Worm (Caenorhabditis elegans) whole organism, L2 larva: Measurements from ENCODE around the gene best-15.

Experiments
- C34F6.9 ChIP-seq: fragments of 150-350 bp; optimal IDR thresholded peaks from 2 replicates; lab custom pipeline; 2014; ENCODE audit warnings: missing biosample characterization, missing genetic modification characterization
- F13H6.1 ChIP-seq: sonication (generic microtip); optimal IDR thresholded peaks from 2 replicates; lab custom pipeline; 2016; ENCODE audit warnings: missing genetic modification characterization, missing compliant biosample characterization
- R02D3.7 ChIP-seq: fragments of 150-350 bp; optimal IDR thresholded peaks from 2 replicates; lab custom pipeline; 2014; ENCODE audit warnings: missing biosample characterization, missing genetic modification characterization
- Y55F3AM.14 ChIP-seq: fragments of 200-800 bp; sonication (Bioruptor generic); optimal IDR thresholded peaks from 2 replicates; lab custom pipeline; 2018; ENCODE audit warnings: mild to moderate bottlenecking, missing genetic modification characterization, missing compliant biosample characterization
- ZK546.5 ChIP-seq: sonication (generic microtip); optimal IDR thresholded peaks from 2 replicates; lab custom pipeline; 2017; ENCODE audit warnings: missing biosample characterization, missing genetic modification characterization
- alr-1 ChIP-seq: fragments of 150-350 bp; optimal IDR thresholded peaks from 2 replicates; lab custom pipeline; 2014; ENCODE audit warnings: missing biosample characterization, missing genetic modification characterization
- aly-2 ChIP-seq: fragments of 150-350 bp; optimal IDR thresholded peaks from 2 replicates; lab custom pipeline; 2014; ENCODE audit warnings: missing biosample characterization, missing genetic modification characterization
- ama-1 ChIP-seq: fragments of 150-350 bp; optimal IDR thresholded peaks from 2 replicates; lab custom pipeline; 2018; ENCODE audit warnings: inconsistent platforms
- blmp-1 ChIP-seq: sonication (generic microtip); optimal IDR thresholded peaks from 2 replicates; lab custom pipeline; 2017; ENCODE audit warnings: missing genetic modification characterization, mild to moderate bottlenecking, missing compliant biosample characterization, antibody characterized with exemption, moderate library complexity; ENCODE audit not compliant: insufficient read depth
- ceh-82 ChIP-seq: fragments of 150-350 bp; optimal IDR thresholded peaks from 2 replicates; lab custom pipeline; 2014; ENCODE audit warnings: missing biosample characterization, missing genetic modification characterization
- crh-2 ChIP-seq: sonication (generic microtip); optimal IDR thresholded peaks from 2 replicates; lab custom pipeline; 2017; ENCODE audit warnings: missing biosample characterization, missing genetic modification characterization
- dmd-4 ChIP-seq: sonication (generic microtip); optimal IDR thresholded peaks from 2 replicates; lab custom pipeline; 2017; ENCODE audit warnings: missing biosample characterization, missing genetic modification characterization
- egl-27 ChIP-seq: sonication (generic microtip); optimal IDR thresholded peaks from 3 replicates; lab custom pipeline; 2017; ENCODE audit warnings: missing biosample characterization, missing genetic modification reagents, missing genetic modification characterization
- elt-1 ChIP-seq: fragments of 150-350 bp; optimal IDR thresholded peaks from 2 replicates; lab custom pipeline; 2014; ENCODE audit warnings: missing biosample characterization, missing genetic modification characterization
- elt-3 ChIP-seq: sonication (generic microtip); optimal IDR thresholded peaks from 2 replicates; lab custom pipeline; 2017; ENCODE audit warnings: missing biosample characterization, missing genetic modification characterization
- fos-1 ChIP-seq: fragments of 150-350 bp; optimal IDR thresholded peaks from 2 replicates; lab custom pipeline; 2014; ENCODE audit warnings: missing biosample characterization, missing genetic modification characterization
- gmeb-1 ChIP-seq: fragments of 150-350 bp; optimal IDR thresholded peaks from 2 replicates; lab custom pipeline; 2014; ENCODE audit warnings: missing biosample characterization, missing genetic modification characterization
- lin-13 ChIP-seq: fragments of 150-350 bp; optimal IDR thresholded peaks from 2 replicates; lab custom pipeline; 2014; ENCODE audit warnings: missing biosample characterization, missing genetic modification reagents, missing genetic modification characterization
- lin-39 ChIP-seq: fragments of 150-350 bp; optimal IDR thresholded peaks from 2 replicates; lab custom pipeline; 2014; ENCODE audit warnings: missing biosample characterization, missing genetic modification reagents, missing genetic modification characterization
- lsy-2 ChIP-seq, 2 experiments: fragments of 150-350 bp in 1 of 2; sonication (generic microtip) in 1 of 2; optimal IDR thresholded peaks; 2 replicates each; lab custom pipeline; 2014 to 2017; ENCODE audit warnings: missing biosample characterization in 2 of 2, missing genetic modification characterization in 2 of 2
- mab-5 ChIP-seq: fragments of 150-350 bp; optimal IDR thresholded peaks from 2 replicates; lab custom pipeline; 2014; ENCODE audit warnings: missing biosample characterization, missing genetic modification characterization
- mbf-1 ChIP-seq: sonication (generic microtip); optimal IDR thresholded peaks from 2 replicates; lab custom pipeline; 2017; ENCODE audit warnings: missing biosample characterization, missing genetic modification characterization
- mdl-1 ChIP-seq, 2 experiments: fragments of 150-350 bp in 1 of 2; sonication (generic microtip) in 1 of 2; optimal IDR thresholded peaks; 2 replicates each; lab custom pipeline; 2017; ENCODE audit warnings: missing biosample characterization in 2 of 2, missing genetic modification characterization in 2 of 2
- nhr-10 ChIP-seq: sonication (generic microtip); optimal IDR thresholded peaks from 2 replicates; lab custom pipeline; 2017; ENCODE audit warnings: missing biosample characterization, missing genetic modification characterization
- nhr-11 ChIP-seq: fragments of 150-350 bp; optimal IDR thresholded peaks from 2 replicates; lab custom pipeline; 2014; ENCODE audit warnings: missing biosample characterization, missing genetic modification characterization
- nhr-12 ChIP-seq: fragments of 150-350 bp; optimal IDR thresholded peaks from 2 replicates; lab custom pipeline; 2014; ENCODE audit warnings: missing biosample characterization, missing genetic modification characterization
- nhr-129 ChIP-seq: fragments of 150-350 bp; optimal IDR thresholded peaks from 2 replicates; lab custom pipeline; 2014; ENCODE audit warnings: missing biosample characterization, missing genetic modification characterization
- nhr-21 ChIP-seq: fragments of 150-350 bp; optimal IDR thresholded peaks from 2 replicates; lab custom pipeline; 2014; ENCODE audit warnings: missing biosample characterization, missing genetic modification characterization
- nhr-237 ChIP-seq: fragments of 150-350 bp; optimal IDR thresholded peaks from 2 replicates; lab custom pipeline; 2014; ENCODE audit warnings: missing biosample characterization, missing genetic modification characterization
- nhr-25 ChIP-seq: fragments of 150-350 bp; sonication (generic microtip); optimal IDR thresholded peaks from 3 replicates; lab custom pipeline; 2014; ENCODE audit warnings: missing biosample characterization, missing genetic modification characterization
- nhr-6 ChIP-seq: fragments of 150-350 bp; optimal IDR thresholded peaks from 2 replicates; lab custom pipeline; 2014; ENCODE audit warnings: missing biosample characterization, missing genetic modification characterization
- nhr-77 ChIP-seq: fragments of 150-350 bp; optimal IDR thresholded peaks from 2 replicates; lab custom pipeline; 2014; ENCODE audit warnings: missing biosample characterization, missing genetic modification characterization
- peb-1 ChIP-seq: fragments of 150-350 bp; optimal IDR thresholded peaks from 2 replicates; lab custom pipeline; 2014; ENCODE audit warnings: missing biosample characterization, missing genetic modification characterization
- sem-4 ChIP-seq: fragments of 150-350 bp; optimal IDR thresholded peaks from 2 replicates; lab custom pipeline; 2014; ENCODE audit warnings: missing biosample characterization, missing genetic modification reagents, missing genetic modification characterization
- skn-1 ChIP-seq: sonication (generic microtip); optimal IDR thresholded peaks from 2 replicates; lab custom pipeline; 2017; ENCODE audit warnings: missing biosample characterization, missing genetic modification characterization
- sma-3 ChIP-seq: sonication (generic microtip); optimal IDR thresholded peaks from 2 replicates; lab custom pipeline; 2016; ENCODE audit warnings: missing genetic modification reagents, missing genetic modification characterization, missing compliant biosample characterization
- sma-9 ChIP-seq, 2 experiments: fragments of 150-350 bp in 1 of 2; sonication (generic microtip) in 1 of 2; optimal IDR thresholded peaks; 2 replicates each; lab custom pipeline; 2014 to 2016; ENCODE audit warnings: missing genetic modification characterization in 2 of 2, mild to moderate bottlenecking in 1 of 2, missing biosample characterization in 1 of 2, missing compliant biosample characterization in 1 of 2, missing genetic modification reagents in 1 of 2, moderate library complexity in 1 of 2
- unc-39 ChIP-seq: fragments of 150-350 bp; optimal IDR thresholded peaks from 2 replicates; lab custom pipeline; 2014; ENCODE audit warnings: missing biosample characterization, missing genetic modification characterization
- unc-55 ChIP-seq: fragments of 150-350 bp; sonication (generic microtip); optimal IDR thresholded peaks from 3 replicates; lab custom pipeline; 2014; ENCODE audit warnings: missing biosample characterization, missing genetic modification reagents, missing genetic modification characterization
- unc-62 ChIP-seq: fragments of 150-350 bp; optimal IDR thresholded peaks from 2 replicates; lab custom pipeline; 2014; ENCODE audit warnings: missing biosample characterization, missing genetic modification reagents, missing genetic modification characterization
- ztf-1 ChIP-seq: fragments of 200-800 bp; sonication (Bioruptor generic); conservative IDR thresholded peaks from 2 replicates; pipeline ENCODE4 v1.3.6; 2022; ENCODE audit warnings: missing genetic modification characterization, missing compliant biosample characterization
- ztf-11 ChIP-seq: sonication (generic microtip); optimal IDR thresholded peaks from 2 replicates; lab custom pipeline; 2017; ENCODE audit warnings: missing biosample characterization, missing genetic modification characterization
- ztf-4 ChIP-seq: fragments of 150-350 bp; optimal IDR thresholded peaks from 2 replicates; lab custom pipeline; 2014; ENCODE audit warnings: missing biosample characterization, missing genetic modification characterization

Gene best-15

DNA sequence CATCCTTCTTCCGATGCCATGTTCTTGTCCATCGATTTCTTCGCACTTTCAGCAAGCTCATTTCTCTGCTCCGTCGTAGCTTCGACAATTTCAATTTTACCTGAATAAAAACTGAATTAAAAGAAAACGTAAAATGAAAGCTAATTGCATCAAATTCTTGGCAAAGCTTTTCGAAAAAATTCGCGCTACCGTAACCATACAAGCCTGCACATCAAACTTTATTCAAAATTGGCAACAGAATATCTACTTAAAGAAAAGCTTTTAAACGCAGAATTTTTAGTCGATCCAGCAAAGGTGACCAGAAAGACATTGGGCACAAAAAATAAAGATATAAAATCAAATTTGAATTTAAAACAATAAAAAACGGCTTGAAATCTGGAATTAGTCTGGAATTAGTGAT, 10.2 kb upstream of the best-15 start:
- TF ChIP-seq peb-1 (tag; lab: Kevin White, UChicago) (no peak), ceh-82 (no peak), nhr-6 (tag; lab: Kevin White, UChicago) (no peak), elt-3 (no peak), C34F6.9 (tag; lab: Kevin White, UChicago) (no peak), lin-13 (GFP tag; lab: Kevin White, UChicago) (no peak), skn-1 (tag; lab: Kevin White, UChicago) (no peak), ztf-11 (tag; lab: Kevin White, UChicago) (no peak), elt-1 (tag; lab: Kevin White, UChicago) (no peak), sma-3 (GFP tag; lab: Kevin White, UChicago) (no peak), mdl-1 (tag; optimal IDR thresholded peaks at IDR 0.05; lab: Kevin White, UChicago) (no peak), sem-4 (no peak), crh-2 (tag; lab: Kevin White, UChicago) (no peak)

DNA sequence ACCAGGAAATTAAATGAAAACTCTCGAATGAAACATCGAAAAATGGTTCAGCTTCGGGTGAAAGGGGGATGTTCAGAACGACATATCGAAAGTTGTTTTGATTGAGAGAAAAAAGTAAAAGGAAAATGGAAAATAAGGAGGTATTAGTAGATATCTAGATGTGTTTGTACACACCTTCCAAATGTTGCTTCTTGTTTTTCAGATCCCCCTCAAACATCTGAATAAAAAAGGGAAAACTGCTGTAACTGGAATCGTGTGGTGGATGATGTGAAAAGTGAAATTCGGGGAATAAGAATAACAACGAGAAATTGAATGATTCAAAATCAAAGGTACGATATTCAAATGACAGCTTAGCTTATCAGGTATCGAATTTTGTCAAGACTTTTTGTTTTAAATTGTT, 4.0 kb downstream of the best-15 start, which contains the start of gene npax-3:
npax-3 (minus strand) TSS at position 101 of the 400 bp plus-strand sequence.
- no peak for TF ChIP-seq elt-1 (tag; lab: Kevin White, UChicago)
- TF ChIP-seq unc-39 = no peak
- no peak for TF ChIP-seq sma-9 (GFP tag; optimal IDR thresholded peaks at IDR 0.05; lab: Kevin White, UChicago)
- TF ChIP-seq sma-9 (tag; optimal IDR thresholded peaks at IDR 0.05; lab: Kevin White, UChicago) = no peak
- no peak for TF ChIP-seq crh-2 (tag; lab: Kevin White, UChicago)
- TF ChIP-seq unc-62 (GFP tag; lab: Kevin White, UChicago) = no peak
- TF ChIP-seq mbf-1 (tag; lab: Kevin White, UChicago) = no peak
- no peak for TF ChIP-seq ama-1 (lab: Kevin White, UChicago)
- TF ChIP-seq nhr-10 (tag; lab: Kevin White, UChicago) = no peak
- no peak for TF ChIP-seq ztf-4
- TF ChIP-seq unc-55 (GFP tag; lab: Kevin White, UChicago) = no peak
- TF ChIP-seq ceh-82 = no peak
- no peak for TF ChIP-seq alr-1 (tag; lab: Kevin White, UChicago)
- TF ChIP-seq, all 48 proteins: peak for 0

- TF ChIP-seq nhr-129 (tag; lab: Kevin White, UChicago) (peak; percentile 9), fos-1 (tag; lab: Kevin White, UChicago) (no peak)
Measured at ce11 chrIV:10826029-10826428, 6.0 kb downstream of the best-15 start.

- no peak for TF ChIP-seq lsy-2 (tag; optimal IDR thresholded peaks at IDR 0.05; lab: Kevin White, UChicago)
- TF ChIP-seq mab-5 = no peak
- TF ChIP-seq R02D3.7 (tag; lab: Kevin White, UChicago) = no peak
- TF ChIP-seq nhr-129 (tag; lab: Kevin White, UChicago) = no peak
- TF ChIP-seq skn-1 (tag; lab: Kevin White, UChicago) = no peak
- no peak for TF ChIP-seq Y55F3AM.14 (GFP tag; lab: Kevin White, UChicago)
- TF ChIP-seq lin-39 (tag; lab: Kevin White, UChicago) = no peak
Measured at ce11 chrIV:10825383-10825782, 6.7 kb downstream of the best-15 start.

DNA sequence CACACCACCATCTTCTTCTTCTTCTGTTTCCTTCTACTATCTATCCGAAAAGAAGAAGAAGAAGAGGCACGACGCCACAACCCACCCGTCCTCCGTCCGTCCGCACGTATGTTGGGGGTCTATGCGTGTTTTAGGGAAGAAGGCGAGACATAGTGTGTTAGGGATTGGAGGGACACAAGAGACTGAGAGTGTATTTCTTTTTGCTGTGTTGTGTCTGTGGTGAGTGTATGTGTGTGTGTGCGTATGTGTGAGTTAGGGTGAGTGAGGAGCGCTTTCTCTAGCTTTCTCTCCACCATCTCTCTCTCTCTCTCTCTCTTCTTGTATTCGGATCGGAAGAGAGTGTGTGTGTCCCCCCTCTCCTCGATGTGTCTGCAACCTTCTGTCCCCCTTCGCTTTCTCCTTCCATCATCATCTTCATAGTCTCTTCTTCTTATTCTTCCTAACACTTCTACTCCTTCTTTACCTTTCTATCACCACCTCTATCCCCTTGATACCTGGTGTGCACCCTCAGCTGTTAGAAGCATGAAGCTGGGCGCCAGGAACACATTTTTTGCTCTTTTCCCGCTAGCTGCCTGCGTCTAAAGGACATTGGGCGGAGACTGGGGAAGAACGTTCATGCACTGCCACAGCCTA, 10.3 kb downstream of the best-15 start:
- TF ChIP-seq ztf-1 (GFP tag; lab: Robert Waterston, UW) (no peak), nhr-237 (tag; lab: Kevin White, UChicago) (no peak), egl-27 (peak; percentile 72), nhr-77 (tag; lab: Kevin White, UChicago) (no peak), blmp-1 (tag; lab: Kevin White, UChicago) (peak; percentile 96), ceh-82 (peak; percentile 7), mbf-1 (tag; lab: Kevin White, UChicago) (no peak), Y55F3AM.14 (GFP tag; lab: Kevin White, UChicago) (peak; percentile 97), mdl-1 (tag; optimal IDR thresholded peaks at IDR 0.05; lab: Kevin White, UChicago) (peak; percentile 32), lin-13 (GFP tag; lab: Kevin White, UChicago) (peak; percentile 81), ztf-4 (peak; percentile 93), fos-1 (tag; lab: Kevin White, UChicago) (peak; percentile 80), unc-39 (peak; percentile 61), crh-2 (tag; lab: Kevin White, UChicago) (peak; percentile 85), aly-2 (tag; lab: Kevin White, UChicago) (peak; percentile 78), peb-1 (tag; lab: Kevin White, UChicago) (no peak), lsy-2 (tag; optimal IDR thresholded peaks at IDR 0.05; lab: Kevin White, UChicago) (peak; percentile 62 to 80), nhr-11 (tag; lab: Kevin White, UChicago) (no peak), nhr-21 (tag; lab: Kevin White, UChicago) (peak; percentile 87), nhr-25 (tag; lab: Kevin White, UChicago) (peak; percentile 92), nhr-12 (tag; lab: Kevin White, UChicago) (no peak), dmd-4 (tag; lab: Kevin White, UChicago) (no peak), F13H6.1 (tag; lab: Kevin White, UChicago) (peak; percentile 97), R02D3.7 (tag; lab: Kevin White, UChicago) (no peak), sem-4 (peak; percentile 85), gmeb-1 (tag; lab: Kevin White, UChicago) (peak; percentile 70), nhr-6 (tag; lab: Kevin White, UChicago) (peak; percentile 95), ZK546.5 (tag; lab: Kevin White, UChicago) (no peak), unc-55 (GFP tag; lab: Kevin White, UChicago) (peak; percentile 92)
